Worm (Caenorhabditis elegans) whole organism, early embryonic: ENCODE measurements around the gene acd-4.

Experiments used
- flt-1 ChIP-seq: fragments of 200-800 bp; sonication (Bioruptor generic); IDR thresholded peaks from 2 replicates; pipeline ENCODE4 v1.3.6; 2022; ENCODE audit warnings: missing genetic modification characterization, missing compliant biosample characterization
- pes-1 ChIP-seq: fragments of 200-800 bp; sonication (Bioruptor generic); IDR thresholded peaks from 2 replicates; pipeline ENCODE4 v1.3.6; 2022; ENCODE audit warnings: missing genetic modification reagents, missing genetic modification characterization, missing compliant biosample characterization

- no peak for TF ChIP-seq pes-1 (GFP tag; lab: Robert Waterston, UW)
- no peak for TF ChIP-seq flt-1 (GFP tag; lab: Robert Waterston, UW)
Observed at ce11 chrV:8607353-8607850, 30.6 kb upstream of the acd-4 start, which contains the start of gene smk-1.
